Fruit fly (Drosophila melanogaster) whole organism, prepupa: ENCODE data around the gene Mst84Da.
A peak's percentile ranks its signal among the peaks of the same experiment; 100 is the strongest.

Source experiments
- Blimp-1 ChIP-seq: fragments of 200-800 bp; sonication (Bioruptor generic); optimal IDR thresholded peaks from 3 replicates; lab custom pipeline; 2017; ENCODE audit warnings: missing biosample characterization, missing genetic modification characterization, mild to moderate bottlenecking, moderate library complexity, missing genetic modification reagents
- CG10631 ChIP-seq: fragments of 200-800 bp; sonication (Bioruptor generic); optimal IDR thresholded peaks from 2 replicates; lab custom pipeline; 2016; ENCODE audit warnings: missing biosample characterization, missing genetic modification characterization
- CG11294 ChIP-seq: fragments of 200-800 bp; sonication (Bioruptor generic); IDR thresholded peaks from 2 replicates; pipeline ENCODE4 v1.3.6; 2022; ENCODE audit warnings: missing biosample characterization, missing genetic modification characterization
- CG15336 ChIP-seq: fragments of 200-800 bp; sonication (Bioruptor generic); IDR thresholded peaks from 2 replicates; pipeline ENCODE4 v1.3.6; 2022; ENCODE audit warnings: missing biosample characterization, missing genetic modification characterization
- CG1621 ChIP-seq: fragments of 200-800 bp; sonication (Bioruptor generic); optimal IDR thresholded peaks from 3 replicates; lab custom pipeline; 2018; ENCODE audit warnings: missing biosample characterization, mild to moderate bottlenecking, missing genetic modification characterization
- CG16779 ChIP-seq: fragments of 200-800 bp; sonication (Bioruptor generic); optimal IDR thresholded peaks from 3 replicates; lab custom pipeline; 2017; ENCODE audit warnings: missing biosample characterization, mild to moderate bottlenecking, missing genetic modification characterization
- CG31627 ChIP-seq: fragments of 200-800 bp; sonication (Bioruptor generic); optimal IDR thresholded peaks from 3 replicates; lab custom pipeline; 2016; ENCODE audit warnings: missing biosample characterization, missing genetic modification characterization
- CG32006 ChIP-seq: fragments of 200-800 bp; sonication (Bioruptor generic); optimal IDR thresholded peaks from 3 replicates; lab custom pipeline; 2017; ENCODE audit warnings: missing biosample characterization, mild to moderate bottlenecking, missing genetic modification characterization
- CG34406 ChIP-seq: fragments of 200-800 bp; sonication (Bioruptor generic); optimal IDR thresholded peaks from 3 replicates; lab custom pipeline; 2016; ENCODE audit warnings: missing biosample characterization, missing genetic modification characterization
- CG3919 ChIP-seq: fragments of 200-800 bp; sonication (Bioruptor generic); optimal IDR thresholded peaks from 3 replicates; lab custom pipeline; 2016; ENCODE audit warnings: missing biosample characterization, missing genetic modification characterization
- CG4318 ChIP-seq: fragments of 200-800 bp; sonication (Bioruptor generic); optimal IDR thresholded peaks from 3 replicates; lab custom pipeline; 2017; ENCODE audit warnings: missing biosample characterization, mild to moderate bottlenecking, missing genetic modification characterization
- CG6276 ChIP-seq: fragments of 200-800 bp; sonication (Bioruptor generic); optimal IDR thresholded peaks from 2 replicates; lab custom pipeline; 2017; ENCODE audit warnings: missing biosample characterization, mild to moderate bottlenecking, missing genetic modification characterization
- CG6792 ChIP-seq: fragments of 200-800 bp; sonication (Bioruptor generic); optimal IDR thresholded peaks from 3 replicates; lab custom pipeline; 2016; ENCODE audit warnings: missing biosample characterization, missing genetic modification characterization
- CG6808 ChIP-seq: fragments of 200-800 bp; sonication (Bioruptor generic); optimal IDR thresholded peaks from 3 replicates; lab custom pipeline; 2017; ENCODE audit warnings: missing biosample characterization, missing genetic modification characterization, mild to moderate bottlenecking, moderate library complexity, missing genetic modification reagents
- CG6854 ChIP-seq: fragments of 200-800 bp; sonication (Bioruptor generic); optimal IDR thresholded peaks from 2 replicates; lab custom pipeline; 2017; ENCODE audit warnings: missing biosample characterization, mild to moderate bottlenecking, missing genetic modification characterization
- CG7368 ChIP-seq: fragments of 200-800 bp; sonication (Bioruptor generic); optimal IDR thresholded peaks from 3 replicates; lab custom pipeline; 2016; ENCODE audit warnings: missing biosample characterization, missing genetic modification characterization
- CG8119 ChIP-seq: fragments of 200-800 bp; sonication (Bioruptor generic); IDR thresholded peaks from 3 replicates; pipeline ENCODE4 v1.3.6; 2022; ENCODE audit warnings: missing biosample characterization, missing genetic modification characterization
- CG8632 ChIP-seq: fragments of 200-800 bp; sonication (Bioruptor generic); optimal IDR thresholded peaks from 3 replicates; lab custom pipeline; 2016; ENCODE audit warnings: missing biosample characterization, missing genetic modification characterization
- Eip75B ChIP-seq: fragments of 200-800 bp; sonication (Bioruptor generic); optimal IDR thresholded peaks from 3 replicates; lab custom pipeline; 2016; ENCODE audit warnings: missing biosample characterization, missing genetic modification characterization
- Eip78C ChIP-seq: fragments of 200-800 bp; sonication (Bioruptor generic); peaks from one replicate; lab custom pipeline; 2016; ENCODE audit warnings: missing biosample characterization, missing genetic modification characterization
- Eip93F ChIP-seq: fragments of 200-800 bp; sonication (Bioruptor generic); optimal IDR thresholded peaks from 2 replicates; lab custom pipeline; 2016; ENCODE audit warnings: missing biosample characterization, mild to moderate bottlenecking, missing genetic modification characterization
- Ets96B ChIP-seq: fragments of 200-800 bp; optimal IDR thresholded peaks from 2 replicates; lab custom pipeline; 2019; ENCODE audit warnings: missing biosample characterization, mild to moderate bottlenecking, missing genetic modification characterization, moderate library complexity
- Hr38 ChIP-seq: sonication (Bioruptor generic); optimal IDR thresholded peaks from 2 replicates; lab custom pipeline; 2016; ENCODE audit warnings: missing biosample characterization, missing genetic modification characterization
- Hr39 ChIP-seq: fragments of 200-800 bp; sonication (Bioruptor generic); optimal IDR thresholded peaks from 2 replicates; lab custom pipeline; 2016; ENCODE audit warnings: missing biosample characterization, missing genetic modification characterization
- Hr4 ChIP-seq: fragments of 200-800 bp; sonication (Bioruptor generic); optimal IDR thresholded peaks from 3 replicates; lab custom pipeline; 2016; ENCODE audit warnings: missing biosample characterization, missing genetic modification characterization
- Met ChIP-seq: fragments of 200-800 bp; sonication (Bioruptor generic); optimal IDR thresholded peaks from 3 replicates; lab custom pipeline; 2016; ENCODE audit warnings: missing biosample characterization, missing genetic modification characterization
- OdsH ChIP-seq: fragments of 200-800 bp; sonication (Bioruptor generic); optimal IDR thresholded peaks from 3 replicates; lab custom pipeline; 2016; ENCODE audit warnings: missing biosample characterization, missing genetic modification characterization
- Smox ChIP-seq: fragments of 200-800 bp; sonication (Bioruptor generic); optimal IDR thresholded peaks from 3 replicates; lab custom pipeline; 2016; ENCODE audit warnings: missing biosample characterization, missing genetic modification characterization
- Sox102F ChIP-seq: fragments of 200-800 bp; sonication (Bioruptor generic); optimal IDR thresholded peaks from 2 replicates; lab custom pipeline; 2016; ENCODE audit warnings: missing biosample characterization, mild to moderate bottlenecking, missing genetic modification characterization
- Sox14 ChIP-seq: fragments of 200-800 bp; sonication (Bioruptor generic); optimal IDR thresholded peaks from 3 replicates; lab custom pipeline; 2016; ENCODE audit warnings: missing biosample characterization, missing genetic modification characterization
- Sox15 ChIP-seq: fragments of 200-800 bp; sonication (Bioruptor generic); optimal IDR thresholded peaks from 3 replicates; lab custom pipeline; 2016; ENCODE audit warnings: missing biosample characterization, missing genetic modification characterization
- achi ChIP-seq: fragments of 200-800 bp; sonication (Bioruptor generic); optimal IDR thresholded peaks from 3 replicates; lab custom pipeline; 2016; ENCODE audit warnings: missing biosample characterization, missing genetic modification characterization
- acj6 ChIP-seq: fragments of 200-800 bp; sonication (Bioruptor generic); optimal IDR thresholded peaks from 3 replicates; lab custom pipeline; 2016; ENCODE audit warnings: missing biosample characterization, missing genetic modification characterization
- cyc ChIP-seq: fragments of 200-800 bp; sonication (Bioruptor generic); optimal IDR thresholded peaks from 3 replicates; lab custom pipeline; 2016; ENCODE audit warnings: missing biosample characterization, missing genetic modification characterization
- dac ChIP-seq: fragments of 200-800 bp; sonication (Bioruptor generic); optimal IDR thresholded peaks from 2 replicates; lab custom pipeline; 2017; ENCODE audit warnings: missing biosample characterization, mild to moderate bottlenecking, missing genetic modification characterization
- esn ChIP-seq: fragments of 200-800 bp; sonication (Bioruptor generic); optimal IDR thresholded peaks from 2 replicates; lab custom pipeline; 2016; ENCODE audit warnings: missing biosample characterization, mild to moderate bottlenecking, missing genetic modification characterization, moderate library complexity
- fd85E ChIP-seq: fragments of 200-800 bp; sonication (Bioruptor generic); optimal IDR thresholded peaks from 3 replicates; lab custom pipeline; 2016; ENCODE audit warnings: missing biosample characterization, missing genetic modification characterization
- fkh ChIP-seq: fragments of 200-800 bp; sonication (Bioruptor generic); optimal IDR thresholded peaks from 3 replicates; lab custom pipeline; 2017; ENCODE audit warnings: missing biosample characterization, mild to moderate bottlenecking, missing genetic modification characterization, moderate library complexity
- lz ChIP-seq: fragments of 200-800 bp; sonication (Bioruptor generic); optimal IDR thresholded peaks from 3 replicates; lab custom pipeline; 2016; ENCODE audit warnings: missing biosample characterization, missing genetic modification characterization
- net ChIP-seq: fragments of 200-800 bp; sonication (Bioruptor generic); optimal IDR thresholded peaks from 3 replicates; lab custom pipeline; 2016; ENCODE audit warnings: missing biosample characterization, missing genetic modification characterization
- pdm3 ChIP-seq: fragments of 200-800 bp; sonication (Bioruptor generic); optimal IDR thresholded peaks from 3 replicates; lab custom pipeline; 2016; ENCODE audit warnings: missing biosample characterization, missing genetic modification characterization
- salr ChIP-seq, 2 experiments: fragments of 200-800 bp; sonication (Bioruptor generic); optimal IDR thresholded peaks; 3 replicates each; lab custom pipeline; 2016 to 2018; ENCODE audit warnings: missing biosample characterization in 2 of 2, missing genetic modification characterization in 2 of 2, mild to moderate bottlenecking in 1 of 2
- spab ChIP-seq: fragments of 200-800 bp; sonication (Bioruptor generic); optimal IDR thresholded peaks from 2 replicates; lab custom pipeline; 2017; ENCODE audit warnings: missing biosample characterization, mild to moderate bottlenecking, missing genetic modification characterization, missing genetic modification reagents
- ss ChIP-seq, 2 experiments: fragments of 200-800 bp; sonication (Bioruptor generic); optimal IDR thresholded peaks; 2 replicates in 1 of 2; 3 replicates in 1 of 2; lab custom pipeline; 2017 to 2018; ENCODE audit warnings: mild to moderate bottlenecking in 2 of 2, missing biosample characterization in 2 of 2, missing genetic modification characterization in 2 of 2, moderate library complexity in 1 of 2
- svp ChIP-seq: fragments of 200-800 bp; sonication (Bioruptor generic); peaks from one replicate; lab custom pipeline; 2016; ENCODE audit warnings: missing biosample characterization, missing genetic modification characterization
- topi ChIP-seq: fragments of 200-800 bp; sonication (Bioruptor generic); optimal IDR thresholded peaks from 3 replicates; lab custom pipeline; 2016; ENCODE audit warnings: missing biosample characterization, missing genetic modification characterization

Mst84Da gene

dm6 chr3R:7336454-7336853 is 29.2 kb upstream of the Mst84Da start (continued):
- TF ChIP-seq CG4318 (GFP tag; lab: Kevin White, UChicago): no peak
- peak; percentile 37 for TF ChIP-seq CG8632 (GFP tag; lab: Kevin White, UChicago)
- no peak for TF ChIP-seq fd85E (GFP tag; lab: Kevin White, UChicago)
- peak; percentile 90 for TF ChIP-seq Eip78C (GFP tag; lab: Kevin White, UChicago)
- peak; percentile 26 for TF ChIP-seq achi (GFP tag; lab: Kevin White, UChicago)
- TF ChIP-seq Sox14 (GFP tag; lab: Kevin White, UChicago): peak; percentile 35
- peak; percentile 19 for TF ChIP-seq CG32006 (GFP tag; lab: Kevin White, UChicago)
- TF ChIP-seq spab (GFP tag; lab: Kevin White, UChicago): peak; percentile 31
- TF ChIP-seq Eip93F (GFP tag; lab: Kevin White, UChicago): no peak
- peak; percentile 28 for TF ChIP-seq CG6808 (GFP tag; lab: Kevin White, UChicago)
- peak; percentile 26 for TF ChIP-seq Sox102F (GFP tag; lab: Kevin White, UChicago)
- TF ChIP-seq salr (GFP tag; optimal IDR thresholded peaks at IDR 0.05; lab: Kevin White, UChicago): peak in 1 of 2 experiments; percentile 7
- peak; percentile 57 for TF ChIP-seq Ets96B (tag; lab: Kevin White, UChicago)
- TF ChIP-seq CG7368 (GFP tag; lab: Kevin White, UChicago): no peak
- peak in 1 of 2 experiments; percentile 52 for TF ChIP-seq ss (GFP tag; optimal IDR thresholded peaks at IDR 0.05; lab: Kevin White, UChicago)
- TF ChIP-seq CG15336 (GFP tag; lab: Robert Waterston, UW): 0 out of 2 replicates have a peak, but pooled peaks have one; percentile 19
- TF ChIP-seq cyc (GFP tag; lab: Kevin White, UChicago): peak; percentile 16
- peak; percentile 45 for TF ChIP-seq CG3919
- TF ChIP-seq Hr4 (GFP tag; lab: Kevin White, UChicago): no peak
- no peak for TF ChIP-seq Blimp-1
- no peak for TF ChIP-seq Sox15 (GFP tag; lab: Kevin White, UChicago)
- TF ChIP-seq net (GFP tag; lab: Kevin White, UChicago): no peak
- TF ChIP-seq, all 60 proteins: peak for 37

- TF ChIP-seq CG8119 (GFP tag; lab: Robert Waterston, UW): no peak
- TF ChIP-seq fkh (GFP tag; lab: Kevin White, UChicago): peak; percentile 36
These were observed 20.9 kb upstream of the Mst84Da start, which contains the start of gene CG31496 for dm6 chr3R:7344769-7345168. TSS of gene CG31496 (plus strand) at chr3R:7345069.

dm6 chr3R:7346445-7346844 is 19.2 kb upstream of the Mst84Da start, which contains the start of gene nxf4:
TSS of gene nxf4 (plus strand) at chr3R:7346730.
- TF ChIP-seq esn (GFP tag; lab: Kevin White, UChicago) (peak; percentile 43), CG16779 (tag; lab: Kevin White, UChicago) (no peak), Hr39 (peak; percentile 59), CG31627 (peak; percentile 61), Hr38 (no peak), Sox15 (GFP tag; lab: Kevin White, UChicago) (no peak), CG6276 (GFP tag; lab: Kevin White, UChicago) (no peak), CG11294 (GFP tag; lab: Robert Waterston, UW) (no peak), CG10631 (peak; percentile 24), Eip75B (GFP tag; lab: Kevin White, UChicago) (peak; percentile 15), net (GFP tag; lab: Kevin White, UChicago) (no peak), CG4318 (GFP tag; lab: Kevin White, UChicago) (no peak), OdsH (GFP tag; lab: Kevin White, UChicago) (peak; percentile 33), CG8632 (GFP tag; lab: Kevin White, UChicago) (no peak), CG6792 (GFP tag; lab: Kevin White, UChicago) (no peak), CG7368 (GFP tag; lab: Kevin White, UChicago) (no peak), Met (peak; percentile 23), CG3919 (peak; percentile 40), ss (GFP tag; optimal IDR thresholded peaks at IDR 0.05; lab: Kevin White, UChicago) (no peak), dac (GFP tag; lab: Kevin White, UChicago) (peak; percentile 1), lz (GFP tag; lab: Kevin White, UChicago) (peak; percentile 53), CG32006 (GFP tag; lab: Kevin White, UChicago) (no peak), acj6 (GFP tag; lab: Kevin White, UChicago) (peak; percentile 30), fd85E (GFP tag; lab: Kevin White, UChicago) (no peak), spab (GFP tag; lab: Kevin White, UChicago) (no peak), Eip78C (GFP tag; lab: Kevin White, UChicago) (peak; percentile 45), CG6854 (GFP tag; lab: Kevin White, UChicago) (no peak), CG1621 (no peak), Smox (peak; percentile 27), cyc (GFP tag; lab: Kevin White, UChicago) (peak; percentile 61), pdm3 (peak; percentile 34), Hr4 (GFP tag; lab: Kevin White, UChicago) (peak; percentile 29), topi (GFP tag; lab: Kevin White, UChicago) (peak; percentile 32), CG34406 (GFP tag; lab: Kevin White, UChicago) (no peak), svp (GFP tag; lab: Kevin White, UChicago) (peak; percentile 67), Sox14 (GFP tag; lab: Kevin White, UChicago) (peak; percentile 8)
